Fruit fly (Drosophila melanogaster): ENCODE results near the gene OtopLc.

DNA sequence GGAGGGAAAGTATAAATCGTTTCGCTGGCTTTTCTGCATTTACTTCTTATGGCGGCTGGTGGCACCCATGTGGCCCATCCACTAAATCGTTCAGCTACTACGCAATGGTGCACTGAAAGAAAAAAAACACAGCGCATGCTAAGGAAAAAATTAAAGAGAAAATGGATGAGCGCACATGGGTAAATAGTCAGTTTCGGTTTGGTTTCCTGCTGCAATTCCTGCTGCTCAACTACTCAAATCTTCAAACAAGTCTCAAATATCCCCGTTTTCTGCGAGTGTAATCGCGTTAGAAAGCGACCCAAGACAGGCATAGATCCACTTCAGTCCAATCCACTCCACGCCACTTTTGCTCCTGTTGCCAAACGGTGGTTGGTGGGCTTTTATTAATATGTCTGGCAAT is 59.7 kb downstream of the OtopLc start:
- TF ChIP-seq kay (GFP tag; ENCODE audit: borderline replicate concordance) (no peak), CG5204 (GFP tag; optimal IDR thresholded peaks at IDR 0.05) (no peak), Crg-1 (GFP tag; optimal IDR thresholded peaks at IDR 0.05) (no peak), CG1620 (GFP tag; optimal IDR thresholded peaks at IDR 0.05) (no peak), CG7045 (GFP tag; optimal IDR thresholded peaks at IDR 0.05) (no peak)
